Worm (Caenorhabditis elegans) whole organism, early embryonic: ENCODE results near the gene smcl-1.
A peak's percentile ranks its signal among the peaks of the same experiment; 100 is the strongest.

ENCODE experiments used
- B0310.2 ChIP-seq: sonication (generic microtip); optimal IDR thresholded peaks from 2 replicates; lab custom pipeline; 2016; ENCODE audit warnings: mild to moderate bottlenecking, missing genetic modification characterization, missing compliant biosample characterization
- F13C5.2 ChIP-seq: sonication (generic microtip); optimal IDR thresholded peaks from 2 replicates; lab custom pipeline; 2017; ENCODE audit warnings: mild to moderate bottlenecking, missing genetic modification characterization, inconsistent platforms, missing compliant biosample characterization
- aly-1 ChIP-seq: sonication (generic microtip); optimal IDR thresholded peaks from 2 replicates; lab custom pipeline; 2016; ENCODE audit warnings: missing genetic modification characterization, missing compliant biosample characterization
- ama-1 ChIP-seq: fragments of 150-350 bp; optimal IDR thresholded peaks from 2 replicates; lab custom pipeline; 2014
- ceh-13 ChIP-seq: fragments of 200-800 bp; sonication (Bioruptor generic); optimal IDR thresholded peaks from 2 replicates; lab custom pipeline; 2018; ENCODE audit warnings: mild to moderate bottlenecking, missing genetic modification characterization, missing compliant biosample characterization
- ceh-36 ChIP-seq: sonication (generic microtip); optimal IDR thresholded peaks from 2 replicates; lab custom pipeline; 2016; ENCODE audit warnings: missing genetic modification characterization, inconsistent platforms, missing compliant biosample characterization
- ets-7 ChIP-seq: sonication (generic microtip); optimal IDR thresholded peaks from 2 replicates; lab custom pipeline; 2016; ENCODE audit warnings: missing genotype, missing genetic modification characterization, missing compliant biosample characterization
- flt-1 ChIP-seq: fragments of 200-800 bp; sonication (Bioruptor generic); IDR thresholded peaks from 2 replicates; pipeline ENCODE4 v1.3.6; 2022; ENCODE audit warnings: missing genetic modification characterization, missing compliant biosample characterization
- hmbx-1 ChIP-seq: sonication (generic microtip); optimal IDR thresholded peaks from 2 replicates; lab custom pipeline; 2016; ENCODE audit warnings: mild to moderate bottlenecking, missing genetic modification characterization, missing compliant biosample characterization
- hmg-4 ChIP-seq: fragments of 200-800 bp; sonication (Bioruptor generic); optimal IDR thresholded peaks from 2 replicates; lab custom pipeline; 2018; ENCODE audit warnings: mild to moderate bottlenecking, missing genetic modification characterization, missing compliant biosample characterization
- hnd-1 ChIP-seq: sonication (generic microtip); optimal IDR thresholded peaks from 2 replicates; lab custom pipeline; 2016; ENCODE audit warnings: missing genetic modification characterization, missing compliant biosample characterization
- pes-1 ChIP-seq: fragments of 200-800 bp; sonication (Bioruptor generic); IDR thresholded peaks from 2 replicates; pipeline ENCODE4 v1.3.6; 2022; ENCODE audit warnings: missing genetic modification reagents, missing genetic modification characterization, missing compliant biosample characterization
- scrt-1 ChIP-seq: fragments of 200-800 bp; sonication (Bioruptor generic); IDR thresholded peaks from 2 replicates; pipeline ENCODE4 v1.3.6; 2022; ENCODE audit warnings: missing genetic modification characterization, missing compliant biosample characterization
- sea-1 ChIP-seq: fragments of 200-800 bp; sonication (Bioruptor generic); conservative IDR thresholded peaks from 2 replicates; pipeline ENCODE4 v1.3.6; 2022; ENCODE audit warnings: missing genetic modification characterization, missing compliant biosample characterization
- tbx-11 ChIP-seq: fragments of 200-800 bp; sonication (Bioruptor generic); IDR thresholded peaks from 2 replicates; pipeline ENCODE4 v1.3.6; 2022; ENCODE audit warnings: missing genetic modification characterization, missing compliant biosample characterization
- tbx-37 ChIP-seq: fragments of 200-800 bp; sonication (Bioruptor generic); conservative IDR thresholded peaks from 2 replicates; pipeline ENCODE4 v1.3.6; 2022; ENCODE audit warnings: missing genetic modification reagents, missing genetic modification characterization, missing compliant biosample characterization
- tra-4 ChIP-seq: sonication (generic microtip); optimal IDR thresholded peaks from 2 replicates; lab custom pipeline; 2017; ENCODE audit warnings: missing genetic modification characterization, missing compliant biosample characterization

The smcl-1 gene

DNA sequence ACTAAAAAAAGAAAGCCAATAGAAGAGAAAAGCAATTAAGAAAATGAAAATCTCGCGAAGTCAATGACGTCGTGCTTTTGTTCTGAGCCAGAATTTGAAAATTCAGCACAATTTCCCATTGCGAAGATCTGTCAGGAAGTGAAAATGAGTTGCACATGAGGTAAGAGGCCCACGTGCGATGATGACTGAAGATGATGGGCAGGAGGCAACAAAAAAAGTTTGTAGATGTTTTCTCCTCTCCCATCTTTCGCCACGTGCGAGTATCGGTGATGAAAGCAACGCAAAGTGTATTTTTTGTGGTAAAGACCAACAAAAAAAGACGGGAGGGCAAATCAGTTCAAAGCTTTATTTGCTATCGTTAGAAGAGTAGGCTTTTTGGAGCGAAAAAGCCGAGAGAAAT is 31.2 kb upstream of the smcl-1 start:
- no peak for TF ChIP-seq B0310.2
- no peak for TF ChIP-seq tbx-11 (GFP tag; lab: Robert Waterston, UW)
- TF ChIP-seq ets-7 (tag; lab: Kevin White, UChicago) = no peak
- TF ChIP-seq tbx-37 = no peak
- TF ChIP-seq ceh-36 (tag; lab: Kevin White, UChicago) = no peak

DNA sequence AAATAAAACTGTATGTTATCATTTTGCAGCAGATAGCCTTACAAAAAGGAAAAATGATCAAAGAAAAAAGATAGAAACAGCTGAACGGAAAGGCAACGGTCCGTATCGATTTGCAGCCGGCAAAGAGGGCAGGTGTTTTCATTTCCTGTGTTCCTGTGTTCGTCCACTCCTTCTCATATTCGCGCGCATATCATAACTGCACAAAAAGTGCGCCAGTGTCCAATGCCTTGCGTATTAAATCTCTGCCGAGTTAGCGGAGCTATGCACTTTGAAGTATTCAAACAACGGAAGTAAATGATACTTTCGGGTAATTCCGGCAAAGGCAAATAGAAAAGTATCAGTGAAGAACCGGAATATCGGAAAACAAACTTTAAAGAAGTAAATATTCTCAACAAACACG is 30.7 kb upstream of the smcl-1 start:
- no peak for TF ChIP-seq F13C5.2 (tag; lab: Kevin White, UChicago)
- 0 out of 2 replicates have a peak, but pooled peaks have one; percentile 16 for TF ChIP-seq flt-1
- peak; percentile 8 for TF ChIP-seq ceh-36 (tag; lab: Kevin White, UChicago)
- TF ChIP-seq hmg-4 (GFP tag; lab: Kevin White, UChicago) = peak; percentile 43

DNA sequence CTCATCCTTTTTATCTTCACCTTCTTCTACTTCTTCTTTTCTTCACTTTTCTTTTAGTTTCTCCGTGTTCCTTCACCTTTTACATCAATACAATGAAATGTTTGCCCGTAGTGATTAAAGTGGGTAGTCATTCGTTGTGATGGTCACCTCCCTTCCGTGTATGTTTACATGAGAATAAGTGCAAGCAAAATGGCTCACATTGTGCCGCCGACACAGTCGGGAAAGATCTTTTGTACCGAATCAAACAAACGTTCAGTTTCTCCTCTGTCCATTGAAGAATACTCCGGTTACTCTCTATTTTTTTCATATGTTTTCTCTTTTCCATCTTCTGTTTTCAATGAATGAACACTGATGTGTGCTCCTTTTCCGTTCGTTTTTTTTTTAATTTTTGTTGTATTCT is 29.1 kb upstream of the smcl-1 start:
- TF ChIP-seq sea-1 (GFP tag; lab: Robert Waterston, UW) (no peak), hmg-4 (GFP tag; lab: Kevin White, UChicago) (no peak), aly-1 (tag; lab: Kevin White, UChicago) (no peak), F13C5.2 (tag; lab: Kevin White, UChicago) (no peak), B0310.2 (no peak), hmbx-1 (tag; lab: Kevin White, UChicago) (no peak), ama-1 (lab: Kevin White, UChicago) (no peak)

DNA sequence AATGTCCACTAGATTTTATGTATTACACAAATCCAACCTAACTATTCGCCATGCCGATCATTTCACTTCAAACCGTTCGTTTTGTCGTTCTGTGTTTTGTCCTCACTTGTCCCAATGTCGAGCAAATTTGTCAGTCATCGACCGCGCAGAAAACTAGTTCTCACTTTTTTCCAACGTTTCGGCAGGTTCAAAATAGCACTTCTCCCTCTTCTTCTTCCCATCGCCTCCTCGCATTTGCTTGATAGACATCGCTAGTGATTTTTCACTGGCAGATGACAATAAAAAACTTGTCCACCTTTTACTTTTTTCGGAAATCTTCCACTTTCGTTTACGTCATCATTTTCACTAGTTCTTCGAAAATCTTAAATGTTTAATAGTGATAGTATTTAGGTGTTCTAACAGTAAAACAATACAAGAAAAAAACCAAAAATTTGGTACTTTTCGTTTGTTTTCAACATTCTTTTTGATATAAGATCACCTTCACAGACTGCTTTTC is 27.7 kb upstream of the smcl-1 start:
- TF ChIP-seq flt-1 = no peak
- no peak for TF ChIP-seq ceh-36 (tag; lab: Kevin White, UChicago)
- no peak for TF ChIP-seq hnd-1 (tag; lab: Kevin White, UChicago)
- no peak for TF ChIP-seq tbx-37
- no peak for TF ChIP-seq F13C5.2 (tag; lab: Kevin White, UChicago)
- no peak for TF ChIP-seq pes-1 (GFP tag; lab: Robert Waterston, UW)
- TF ChIP-seq scrt-1 (GFP tag; lab: Robert Waterston, UW) = no peak
- TF ChIP-seq tbx-11 (GFP tag; lab: Robert Waterston, UW) = no peak
- TF ChIP-seq aly-1 (tag; lab: Kevin White, UChicago) = no peak
- TF ChIP-seq hmg-4 (GFP tag; lab: Kevin White, UChicago) = no peak
- no peak for TF ChIP-seq tra-4 (tag; lab: Kevin White, UChicago)
- TF ChIP-seq ceh-13 (GFP tag; lab: Kevin White, UChicago) = no peak
- no peak for TF ChIP-seq hmbx-1 (tag; lab: Kevin White, UChicago)
- TF ChIP-seq sea-1 (GFP tag; lab: Robert Waterston, UW) = no peak
- no peak for TF ChIP-seq ets-7 (tag; lab: Kevin White, UChicago)

DNA sequence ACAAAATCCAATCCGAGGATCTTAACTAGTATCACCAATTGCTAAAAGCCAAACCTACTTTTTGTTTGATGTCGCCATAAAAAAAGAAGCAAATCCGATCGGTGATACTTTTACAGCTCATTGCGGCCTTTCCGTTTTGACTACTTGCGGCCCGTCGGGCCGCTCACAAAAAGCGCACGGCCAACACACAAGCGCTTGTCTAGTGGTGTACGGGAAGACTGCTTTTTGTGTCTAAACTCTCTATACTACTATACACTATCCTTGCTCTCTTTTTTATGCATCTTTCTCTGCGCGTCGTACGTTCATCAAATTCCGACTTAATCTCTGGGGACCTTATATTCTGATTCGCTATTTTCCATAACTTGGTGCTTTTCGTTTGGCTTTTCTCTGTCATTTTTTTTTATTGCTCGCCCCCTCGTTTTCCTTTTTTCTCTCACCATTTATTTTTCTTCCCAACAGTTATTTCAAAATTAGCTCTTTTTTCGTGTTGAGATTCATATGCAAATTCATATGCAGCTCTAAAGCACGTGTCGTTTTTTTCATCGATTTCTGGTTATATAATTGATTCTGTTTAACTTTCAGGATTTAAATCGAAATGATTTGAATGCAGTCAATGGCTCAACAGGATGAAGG is 26.6 kb upstream of the smcl-1 start, which contains the start of gene noca-2:
noca-2 (plus strand) TSS at position 583 of the 633 bp plus-strand sequence.
- TF ChIP-seq ceh-36 (tag; lab: Kevin White, UChicago) (no peak), hmg-4 (GFP tag; lab: Kevin White, UChicago) (peak; percentile 64), hnd-1 (tag; lab: Kevin White, UChicago) (peak; percentile 12), hmbx-1 (tag; lab: Kevin White, UChicago) (no peak)

DNA sequence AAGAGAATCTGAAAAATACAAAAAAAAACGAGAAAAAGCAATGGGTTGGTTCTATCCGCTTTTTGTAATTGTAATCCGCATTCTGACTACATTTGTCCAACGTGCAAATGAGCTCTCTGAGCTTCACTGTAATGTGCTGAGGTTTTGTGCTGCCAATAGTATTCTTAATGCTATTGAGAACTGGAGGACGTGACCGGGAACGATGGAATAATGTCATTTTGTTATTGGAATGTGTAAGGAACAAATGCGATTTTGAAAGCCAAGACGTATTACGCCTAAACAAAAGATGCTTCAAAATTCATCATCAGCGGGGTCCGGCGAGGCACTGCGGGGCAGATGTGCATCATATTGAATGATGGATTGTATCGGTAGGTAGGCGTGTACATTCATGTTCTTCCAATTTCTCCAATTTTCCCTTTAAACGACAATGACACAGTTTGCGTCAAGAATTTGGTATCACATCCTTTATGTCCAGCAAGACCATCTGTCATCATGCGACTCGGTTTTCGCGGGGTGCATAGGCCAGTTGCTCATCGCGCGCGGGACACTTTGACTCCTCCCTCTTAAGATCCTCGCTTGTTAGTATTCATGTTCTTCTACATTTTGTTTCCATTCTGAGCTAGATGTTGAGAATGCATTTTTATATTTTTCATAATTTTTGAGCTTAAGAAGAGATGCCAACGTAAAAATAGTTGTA is 20.1 kb upstream of the smcl-1 start:
- no peak for TF ChIP-seq flt-1
- no peak for TF ChIP-seq F13C5.2 (tag; lab: Kevin White, UChicago)
- TF ChIP-seq B0310.2 = no peak
- TF ChIP-seq tbx-37 = no peak
- no peak for TF ChIP-seq aly-1 (tag; lab: Kevin White, UChicago)
- no peak for TF ChIP-seq ama-1 (lab: Kevin White, UChicago)
- no peak for TF ChIP-seq pes-1 (GFP tag; lab: Robert Waterston, UW)
- TF ChIP-seq ceh-13 (GFP tag; lab: Kevin White, UChicago) = no peak
- TF ChIP-seq scrt-1 (GFP tag; lab: Robert Waterston, UW) = no peak
- no peak for TF ChIP-seq hmbx-1 (tag; lab: Kevin White, UChicago)

DNA sequence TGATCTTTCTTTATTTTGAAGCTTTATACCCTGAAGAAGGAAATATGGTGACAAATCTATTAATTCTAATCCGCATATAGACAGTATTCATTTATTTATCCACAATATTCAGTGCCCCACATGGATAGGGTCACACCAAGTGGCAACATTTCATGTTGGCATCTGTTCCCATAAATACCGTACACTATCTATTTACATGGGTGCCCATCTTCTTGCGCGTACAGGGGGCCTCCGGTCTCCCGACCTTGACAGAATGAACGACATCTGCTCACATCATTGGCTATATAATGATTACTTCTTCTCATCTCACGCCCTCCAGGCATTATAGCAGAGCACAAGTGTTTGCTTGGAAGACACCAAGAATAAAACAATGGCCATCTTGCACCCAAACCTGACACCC is 17.7 kb upstream of the smcl-1 start:
- TF ChIP-seq ceh-13 (GFP tag; lab: Kevin White, UChicago) (no peak), scrt-1 (GFP tag; lab: Robert Waterston, UW) (no peak), sea-1 (GFP tag; lab: Robert Waterston, UW) (0 out of 2 replicates have a peak, but pooled peaks have one; percentile 23)

DNA sequence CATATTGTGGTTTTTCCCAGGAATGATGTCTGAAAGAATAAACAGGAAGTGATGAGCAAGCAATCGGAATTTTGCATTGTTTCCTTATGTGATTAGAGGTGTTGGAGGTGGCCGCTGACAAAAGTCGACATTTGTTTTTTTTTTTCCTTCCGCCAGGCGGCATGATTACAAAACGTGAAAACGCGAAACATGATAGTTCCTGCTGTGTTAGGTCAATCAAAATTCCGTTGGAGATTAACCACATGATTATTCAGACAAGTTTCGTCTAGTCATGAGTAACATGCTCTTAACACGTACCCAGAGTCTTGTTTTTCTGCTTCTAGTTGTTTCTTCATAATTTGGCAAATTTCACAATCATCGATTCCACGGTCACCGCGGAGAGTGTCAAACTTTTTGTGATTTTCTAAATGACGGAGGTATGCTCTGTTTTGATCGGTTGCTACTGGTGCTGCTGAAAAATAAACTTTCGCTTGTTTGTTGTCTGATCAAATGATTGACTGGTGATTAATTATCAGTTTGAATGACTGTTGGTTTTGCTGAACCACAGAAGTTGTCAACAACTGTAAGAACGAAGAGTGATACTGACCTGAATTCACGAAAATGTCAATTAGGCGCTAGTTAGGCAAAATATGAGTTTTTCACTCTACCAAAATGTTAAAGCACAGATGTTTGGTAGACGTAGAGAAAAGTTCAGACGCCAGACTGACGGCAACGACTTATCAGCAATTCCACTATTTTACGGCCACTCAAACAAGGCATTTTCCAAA is 13.9 kb upstream of the smcl-1 start:
- TF ChIP-seq ceh-36 (tag; lab: Kevin White, UChicago) (no peak), ama-1 (lab: Kevin White, UChicago) (no peak), flt-1 (no peak)
